Worm (Caenorhabditis elegans) whole organism, L3 larva: ENCODE data around the gene K06B4.15.
"Not testable (repeated sequence)": the region's sequence is repeated elsewhere in the genome, so short reads cannot be mapped to it uniquely, and the experiment has no call there.

Experiments
- R02D3.7 ChIP-seq: fragments of 150-350 bp; optimal IDR thresholded peaks from 2 replicates; lab custom pipeline; 2014; ENCODE audit warnings: missing biosample characterization, missing genetic modification characterization
- ZK546.5 ChIP-seq: sonication (generic microtip); optimal IDR thresholded peaks from 2 replicates; lab custom pipeline; 2017; ENCODE audit warnings: missing biosample characterization, missing genetic modification characterization
- aly-2 ChIP-seq: fragments of 150-350 bp; optimal IDR thresholded peaks from 2 replicates; lab custom pipeline; 2014; ENCODE audit warnings: missing biosample characterization, missing genetic modification characterization
- ama-1 ChIP-seq: fragments of 150-350 bp; optimal IDR thresholded peaks from 2 replicates; lab custom pipeline; 2018
- ceh-9 ChIP-seq: sonication (generic microtip); optimal IDR thresholded peaks from 2 replicates; lab custom pipeline; 2018; ENCODE audit warnings: missing biosample characterization, missing genetic modification characterization
- daf-12 ChIP-seq: fragments of 150-350 bp; optimal IDR thresholded peaks from 2 replicates; lab custom pipeline; 2014; ENCODE audit warnings: missing biosample characterization, missing genetic modification reagents, missing genetic modification characterization
- egl-27 ChIP-seq: sonication (generic microtip); optimal IDR thresholded peaks from 4 replicates; lab custom pipeline; 2017; ENCODE audit warnings: missing biosample characterization, missing genetic modification reagents, missing genetic modification characterization
- egl-5 ChIP-seq: fragments of 150-350 bp; optimal IDR thresholded peaks from 2 replicates; lab custom pipeline; 2017; ENCODE audit warnings: missing biosample characterization, missing genetic modification reagents, missing genetic modification characterization, inconsistent platforms
- elt-1 ChIP-seq: fragments of 150-350 bp; optimal IDR thresholded peaks from 2 replicates; lab custom pipeline; 2014; ENCODE audit warnings: missing biosample characterization, missing genetic modification characterization
- elt-2 ChIP-seq: sonication (generic microtip); optimal IDR thresholded peaks from 2 replicates; lab custom pipeline; 2016; ENCODE audit warnings: missing genetic modification reagents, mild to moderate bottlenecking, missing genetic modification characterization, missing compliant biosample characterization
- elt-3 ChIP-seq, 3 experiments: fragments of 150-350 bp in 1 of 3; sonication (generic microtip) in 2 of 3; optimal IDR thresholded peaks; 2 replicates in 2 of 3; 4 replicates in 1 of 3; lab custom pipeline; 2014 to 2017; ENCODE audit warnings: missing biosample characterization in 3 of 3, missing genetic modification characterization in 3 of 3
- eor-1 ChIP-seq, 2 experiments: fragments of 150-350 bp; optimal IDR thresholded peaks; 2 replicates each; lab custom pipeline; 2014 to 2018; ENCODE audit warnings: missing biosample characterization in 2 of 2, missing genetic modification characterization in 2 of 2
- fkh-10 ChIP-seq: sonication (generic microtip); optimal IDR thresholded peaks from 2 replicates; lab custom pipeline; 2017; ENCODE audit warnings: missing biosample characterization, missing genetic modification reagents, missing genetic modification characterization
- fkh-2 ChIP-seq: fragments of 150-350 bp; optimal IDR thresholded peaks from 2 replicates; lab custom pipeline; 2014; ENCODE audit warnings: missing biosample characterization, missing genetic modification reagents, missing genetic modification characterization
- fos-1 ChIP-seq: fragments of 150-350 bp; optimal IDR thresholded peaks from 2 replicates; lab custom pipeline; 2014; ENCODE audit warnings: missing biosample characterization, missing genetic modification characterization
- hmg-11 ChIP-seq: sonication (generic microtip); optimal IDR thresholded peaks from 2 replicates; lab custom pipeline; 2016; ENCODE audit warnings: missing genetic modification characterization, missing compliant biosample characterization
- jun-1 ChIP-seq: fragments of 150-350 bp; optimal IDR thresholded peaks from 2 replicates; lab custom pipeline; 2014; ENCODE audit warnings: missing biosample characterization, missing genetic modification reagents, missing genetic modification characterization
- lsy-12 ChIP-seq: sonication (generic microtip); optimal IDR thresholded peaks from 2 replicates; lab custom pipeline; 2016; ENCODE audit warnings: mild to moderate bottlenecking, missing genetic modification characterization, missing compliant biosample characterization
- mdl-1 ChIP-seq: fragments of 150-350 bp; optimal IDR thresholded peaks from 2 replicates; lab custom pipeline; 2014; ENCODE audit warnings: missing biosample characterization, missing genetic modification characterization
- mml-1 ChIP-seq: fragments of 150-350 bp; sonication (generic microtip); optimal IDR thresholded peaks from 3 replicates; lab custom pipeline; 2014; ENCODE audit warnings: missing biosample characterization, missing genetic modification characterization
- nfya-1 ChIP-seq: sonication (generic microtip); optimal IDR thresholded peaks from 2 replicates; lab custom pipeline; 2017; ENCODE audit warnings: missing genetic modification characterization, mild to moderate bottlenecking, missing compliant biosample characterization, antibody characterized with exemption, moderate library complexity; ENCODE audit not compliant: insufficient read depth
- nhr-11 ChIP-seq: fragments of 150-350 bp; optimal IDR thresholded peaks from 2 replicates; lab custom pipeline; 2014; ENCODE audit warnings: missing biosample characterization, missing genetic modification characterization
- nhr-12 ChIP-seq: fragments of 150-350 bp; optimal IDR thresholded peaks from 2 replicates; lab custom pipeline; 2014; ENCODE audit warnings: missing biosample characterization, missing genetic modification characterization
- nhr-23 ChIP-seq: fragments of 150-350 bp; optimal IDR thresholded peaks from 2 replicates; lab custom pipeline; 2014; ENCODE audit warnings: missing biosample characterization, missing genetic modification reagents, missing genetic modification characterization
- nhr-25 ChIP-seq: sonication (generic microtip); optimal IDR thresholded peaks from 2 replicates; lab custom pipeline; 2017; ENCODE audit warnings: missing biosample characterization, missing genetic modification characterization
- nhr-28 ChIP-seq: fragments of 150-350 bp; optimal IDR thresholded peaks from 2 replicates; lab custom pipeline; 2014; ENCODE audit warnings: missing biosample characterization, missing genetic modification characterization
- nhr-67 ChIP-seq: fragments of 150-350 bp; optimal IDR thresholded peaks from 2 replicates; lab custom pipeline; 2014; ENCODE audit warnings: missing biosample characterization, missing genetic modification characterization
- nhr-76 ChIP-seq: fragments of 150-350 bp; sonication (generic microtip); optimal IDR thresholded peaks from 5 replicates; lab custom pipeline; 2014; ENCODE audit warnings: missing biosample characterization, missing genetic modification characterization
- nhr-77 ChIP-seq: fragments of 150-350 bp; optimal IDR thresholded peaks from 2 replicates; lab custom pipeline; 2014; ENCODE audit warnings: missing biosample characterization, missing genetic modification characterization
- pqm-1 ChIP-seq: fragments of 150-350 bp; optimal IDR thresholded peaks from 2 replicates; lab custom pipeline; 2017; ENCODE audit warnings: missing biosample characterization, missing genetic modification characterization, inconsistent platforms
- sea-2 ChIP-seq: fragments of 150-350 bp; sonication (generic microtip); optimal IDR thresholded peaks from 4 replicates; lab custom pipeline; 2014; ENCODE audit warnings: missing biosample characterization, missing genetic modification reagents, missing genetic modification characterization
- skn-1 ChIP-seq: fragments of 150-350 bp; optimal IDR thresholded peaks from 2 replicates; lab custom pipeline; 2014; ENCODE audit warnings: missing biosample characterization, missing genetic modification characterization
- tbx-2 ChIP-seq: sonication (generic microtip); optimal IDR thresholded peaks from 2 replicates; lab custom pipeline; 2016; ENCODE audit warnings: mild to moderate bottlenecking, missing genetic modification characterization, missing compliant biosample characterization
- unc-39 ChIP-seq: sonication (generic microtip); optimal IDR thresholded peaks from 4 replicates; lab custom pipeline; 2017; ENCODE audit warnings: missing biosample characterization, missing genetic modification characterization
- unc-62 ChIP-seq: fragments of 150-350 bp; sonication (generic microtip); optimal IDR thresholded peaks from 4 replicates; lab custom pipeline; 2014; ENCODE audit warnings: missing biosample characterization, missing genetic modification reagents, missing genetic modification characterization
- zag-1 ChIP-seq: fragments of 150-350 bp; optimal IDR thresholded peaks from 2 replicates; lab custom pipeline; 2014; ENCODE audit warnings: missing biosample characterization, missing genetic modification characterization

The K06B4.15 gene

ce11 chrV:15670139-15670538 lies at the start of gene K06B4.15:
K06B4.15 (plus strand) TSS chrV:15670439.
- not testable (repeated sequence) for TF ChIP-seq nhr-77; nhr-11 (tag; lab: Kevin White, UChicago); mml-1 (tag; lab: Kevin White, UChicago)

ce11 chrV:15621518-15621917 lies 48.7 kb upstream of the K06B4.15 start, which contains the start of gene C55A1.1:
C55A1.1 (plus strand) TSS chrV:15621818.
- TF ChIP-seq jun-1 (tag; lab: Kevin White, UChicago) (no peak), pqm-1 (no peak), mdl-1 (no peak), R02D3.7 (tag; lab: Kevin White, UChicago) (no peak)

- TF ChIP-seq aly-2 (tag; lab: Kevin White, UChicago): no peak
These were observed 44.7 kb upstream of the K06B4.15 start, which contains the start of gene C55A1.11 for ce11 chrV:15625561-15625960. C55A1.11 (plus strand) TSS chrV:15625861.

- TF ChIP-seq ceh-9: no peak
- no peak for TF ChIP-seq nhr-23
- TF ChIP-seq fkh-10 (GFP tag; lab: Kevin White, UChicago): no peak
- TF ChIP-seq hmg-11: no peak
- no peak for TF ChIP-seq nhr-67
- no peak for TF ChIP-seq zag-1 (tag; lab: Kevin White, UChicago)
- TF ChIP-seq nhr-28 (tag; lab: Kevin White, UChicago): no peak
- no peak for TF ChIP-seq elt-3 (tag; optimal IDR thresholded peaks at IDR 0.05; lab: Kevin White, UChicago)
- no peak for TF ChIP-seq ZK546.5 (tag; lab: Kevin White, UChicago)
- TF ChIP-seq daf-12 (tag; lab: Kevin White, UChicago): no peak
- TF ChIP-seq fkh-2 (tag; lab: Kevin White, UChicago): no peak
- TF ChIP-seq mml-1 (tag; lab: Kevin White, UChicago): no peak
- no peak for TF ChIP-seq nhr-76 (tag; lab: Kevin White, UChicago)
- TF ChIP-seq tbx-2 (tag; lab: Kevin White, UChicago): no peak
- no peak for TF ChIP-seq nfya-1 (tag; lab: Kevin White, UChicago)
- TF ChIP-seq fos-1: no peak
- TF ChIP-seq unc-62 (GFP tag; lab: Kevin White, UChicago): no peak
- no peak for TF ChIP-seq jun-1 (tag; lab: Kevin White, UChicago)
- TF ChIP-seq elt-1 (tag; lab: Kevin White, UChicago): no peak
- no peak for TF ChIP-seq nhr-25
These were observed 40.7 kb upstream of the K06B4.15 start, which contains the start of gene str-248 for ce11 chrV:15629543-15629942. str-248 (minus strand) TSS chrV:15629643.

ce11 chrV:15638853-15639252 lies 31.4 kb upstream of the K06B4.15 start, which contains the start of gene srz-44:
srz-44 (minus strand) TSS chrV:15638953.
- TF ChIP-seq eor-1 (tag; optimal IDR thresholded peaks at IDR 0.05; lab: Kevin White, UChicago) (no peak), ama-1 (lab: Kevin White, UChicago) (no peak), sea-2 (GFP tag; lab: Kevin White, UChicago) (no peak), lsy-12 (tag; lab: Kevin White, UChicago) (no peak), elt-2 (tag; lab: Kevin White, UChicago) (no peak), egl-27 (tag; lab: Kevin White, UChicago) (no peak), egl-5 (tag; lab: Kevin White, UChicago) (no peak), unc-39 (tag; lab: Kevin White, UChicago) (no peak), skn-1 (tag; lab: Kevin White, UChicago) (no peak), nhr-12 (tag; lab: Kevin White, UChicago) (no peak), nhr-23 (no peak), nhr-25 (no peak), nhr-67 (no peak), pqm-1 (no peak), R02D3.7 (tag; lab: Kevin White, UChicago) (no peak)
